Worm (Caenorhabditis elegans) whole organism, L4 larva: Measurements from ENCODE around the gene ttr-16.
A peak's percentile ranks its signal among the peaks of the same experiment; 100 is the strongest.

ENCODE experiments used
- F10B5.3 ChIP-seq: sonication (generic microtip); optimal IDR thresholded peaks from 2 replicates; lab custom pipeline; 2016; ENCODE audit warnings: mild to moderate bottlenecking, missing genetic modification characterization, missing compliant biosample characterization
- R02D3.7 ChIP-seq: fragments of 150-350 bp; sonication (generic microtip); optimal IDR thresholded peaks from 3 replicates; lab custom pipeline; 2014; ENCODE audit warnings: missing biosample characterization, missing genetic modification characterization
- T26A8.4 ChIP-seq: fragments of 200-800 bp; sonication (Bioruptor generic); IDR thresholded peaks from 2 replicates; pipeline ENCODE4 v1.3.6; 2022; ENCODE audit warnings: missing genetic modification characterization, missing compliant biosample characterization
- Y48G9A.11 ChIP-seq: fragments of 200-800 bp; sonication (Bioruptor generic); IDR thresholded peaks from 2 replicates; pipeline ENCODE4 v1.3.6; 2022; ENCODE audit warnings: missing genetic modification reagents, missing genetic modification characterization, missing compliant biosample characterization
- Y5F2A.4 ChIP-seq: fragments of 200-800 bp; sonication (Bioruptor generic); optimal IDR thresholded peaks from 2 replicates; lab custom pipeline; 2018; ENCODE audit warnings: mild to moderate bottlenecking, missing genetic modification characterization, missing compliant biosample characterization
- Y75B8A.6 ChIP-seq: fragments of 200-800 bp; sonication (Bioruptor generic); IDR thresholded peaks from 2 replicates; pipeline ENCODE4 v1.3.6; 2022; ENCODE audit warnings: missing genetic modification reagents, missing genetic modification characterization, missing compliant biosample characterization
- aha-1 ChIP-seq: fragments of 150-350 bp; peaks from one replicate; lab custom pipeline; 2014; ENCODE audit warnings: missing biosample characterization, missing genetic modification characterization
- ama-1 ChIP-seq: fragments of 150-350 bp; optimal IDR thresholded peaks from 2 replicates; lab custom pipeline; 2014; ENCODE audit warnings: inconsistent platforms, mixed read lengths
- arid-1 ChIP-seq: fragments of 200-800 bp; sonication (Bioruptor generic); conservative IDR thresholded peaks from 2 replicates; pipeline ENCODE4 v1.3.6; 2022; ENCODE audit warnings: missing genetic modification reagents, missing genetic modification characterization, missing compliant biosample characterization
- ceh-28 ChIP-seq: fragments of 150-350 bp; optimal IDR thresholded peaks from 2 replicates; lab custom pipeline; 2014; ENCODE audit warnings: missing biosample characterization, missing genetic modification reagents, missing genetic modification characterization
- ceh-44 ChIP-seq: fragments of 200-800 bp; sonication (Bioruptor generic); IDR thresholded peaks from 2 replicates; pipeline ENCODE4 v1.3.6; 2022; ENCODE audit warnings: missing genetic modification reagents, missing genetic modification characterization, missing compliant biosample characterization
- ctbp-1 ChIP-seq: fragments of 200-800 bp; sonication (Bioruptor generic); IDR thresholded peaks from 2 replicates; pipeline ENCODE4 v1.3.6; 2022; ENCODE audit warnings: missing genetic modification reagents, missing genetic modification characterization, missing compliant biosample characterization
- daf-12 ChIP-seq: fragments of 150-350 bp; optimal IDR thresholded peaks from 2 replicates; lab custom pipeline; 2014; ENCODE audit warnings: missing biosample characterization, missing genetic modification reagents, missing genetic modification characterization
- daf-16 ChIP-seq, 3 experiments: sonication (generic microtip); optimal IDR thresholded peaks; 2 replicates each; lab custom pipeline; 2016 to 2017; ENCODE audit warnings: missing genetic modification characterization in 3 of 3, missing genetic modification reagents in 3 of 3, mild to moderate bottlenecking in 2 of 3, missing compliant biosample characterization in 2 of 3, missing biosample characterization in 1 of 3, moderate library complexity in 1 of 3
- dmd-6 ChIP-seq: fragments of 200-800 bp; sonication (Bioruptor generic); IDR thresholded peaks from 2 replicates; pipeline ENCODE4 v1.3.6; 2022; ENCODE audit warnings: missing genetic modification reagents, missing genetic modification characterization, missing compliant biosample characterization
- dve-1 ChIP-seq: sonication (generic microtip); optimal IDR thresholded peaks from 2 replicates; lab custom pipeline; 2017; ENCODE audit warnings: antibody characterized with exemption, mild to moderate bottlenecking, missing genetic modification characterization, missing compliant biosample characterization; ENCODE audit not compliant: insufficient read depth
- egl-43 ChIP-seq: fragments of 200-800 bp; sonication (Bioruptor generic); IDR thresholded peaks from 2 replicates; pipeline ENCODE4 v1.3.6; 2022; ENCODE audit warnings: missing genetic modification reagents, missing genetic modification characterization, missing compliant biosample characterization
- gei-8 ChIP-seq: fragments of 200-800 bp; sonication (Bioruptor generic); optimal IDR thresholded peaks from 2 replicates; lab custom pipeline; 2018; ENCODE audit warnings: mild to moderate bottlenecking, missing genetic modification characterization, missing compliant biosample characterization
- hif-1 ChIP-seq, 2 experiments: sonication (generic microtip); optimal IDR thresholded peaks; 2 replicates each; lab custom pipeline; 2016 to 2017; ENCODE audit warnings: missing compliant biosample characterization in 2 of 2, missing genetic modification characterization in 2 of 2, missing genetic modification reagents in 2 of 2, missing genotype in 2 of 2, mild to moderate bottlenecking in 1 of 2
- lin-29 ChIP-seq: fragments of 200-800 bp; sonication (Bioruptor generic); IDR thresholded peaks from 2 replicates; pipeline ENCODE4 v1.3.6; 2022; ENCODE audit warnings: missing genetic modification reagents, missing genetic modification characterization, missing compliant biosample characterization
- lin-38 ChIP-seq: fragments of 200-800 bp; sonication (Bioruptor generic); IDR thresholded peaks from 2 replicates; pipeline ENCODE4 v1.3.6; 2022; ENCODE audit warnings: missing genetic modification reagents, missing genetic modification characterization, missing compliant biosample characterization
- lsy-2 ChIP-seq, 2 experiments: fragments of 150-350 bp in 1 of 2; sonication (generic microtip) in 1 of 2; optimal IDR thresholded peaks; 2 replicates each; lab custom pipeline; 2014 to 2017; ENCODE audit warnings: missing biosample characterization in 2 of 2, missing genetic modification characterization in 2 of 2
- mdl-1 ChIP-seq, 2 experiments: fragments of 150-350 bp in 1 of 2; sonication (generic microtip) in 1 of 2; optimal IDR thresholded peaks; 2 replicates each; lab custom pipeline; 2014 to 2017; ENCODE audit warnings: missing biosample characterization in 2 of 2, missing genetic modification characterization in 2 of 2
- mdt-29 ChIP-seq: fragments of 200-800 bp; sonication (Bioruptor generic); IDR thresholded peaks from 2 replicates; pipeline ENCODE4 v1.3.6; 2022; ENCODE audit warnings: missing genetic modification reagents, missing genetic modification characterization, missing compliant biosample characterization
- mes-2 ChIP-seq: sonication (generic microtip); optimal IDR thresholded peaks from 2 replicates; lab custom pipeline; 2016; ENCODE audit warnings: missing genotype, mild to moderate bottlenecking, missing genetic modification characterization, missing compliant biosample characterization; ENCODE audit not compliant: poor library complexity, severe bottlenecking
- nhr-10 ChIP-seq: fragments of 150-350 bp; optimal IDR thresholded peaks from 2 replicates; lab custom pipeline; 2014; ENCODE audit warnings: missing biosample characterization, missing genetic modification characterization
- nhr-102 ChIP-seq: sonication (generic microtip); optimal IDR thresholded peaks from 2 replicates; lab custom pipeline; 2016; ENCODE audit warnings: mild to moderate bottlenecking, missing genetic modification characterization, moderate library complexity, missing compliant biosample characterization
- nhr-6 ChIP-seq: fragments of 150-350 bp; optimal IDR thresholded peaks from 2 replicates; lab custom pipeline; 2014; ENCODE audit warnings: missing biosample characterization, missing genetic modification characterization
- nhr-76 ChIP-seq: fragments of 150-350 bp; optimal IDR thresholded peaks from 2 replicates; lab custom pipeline; 2014; ENCODE audit warnings: missing biosample characterization, missing genetic modification characterization
- pha-4 ChIP-seq, 2 experiments: fragments of 150-350 bp in 1 of 2; fragments of 200-800 bp in 1 of 2; sonication (Bioruptor generic) in 1 of 2; IDR thresholded peaks in 1 of 2; optimal IDR thresholded peaks in 1 of 2; 2 replicates each; pipeline versions ENCODE4 v1.3.6 to Lab custom; 2014 to 2022; ENCODE audit warnings: missing genetic modification characterization in 2 of 2, missing genetic modification reagents in 2 of 2, missing biosample characterization in 1 of 2, missing compliant biosample characterization in 1 of 2
- php-3 ChIP-seq: fragments of 200-800 bp; sonication (Bioruptor generic); IDR thresholded peaks from 2 replicates; pipeline ENCODE4 v1.3.6; 2022; ENCODE audit warnings: missing genetic modification reagents, missing genetic modification characterization, missing compliant biosample characterization
- rbr-2 ChIP-seq: sonication (generic microtip); optimal IDR thresholded peaks from 2 replicates; lab custom pipeline; 2016; ENCODE audit warnings: missing genotype, missing genetic modification characterization, missing compliant biosample characterization
- skn-1 ChIP-seq: fragments of 150-350 bp; optimal IDR thresholded peaks from 2 replicates; lab custom pipeline; 2014; ENCODE audit warnings: missing biosample characterization, missing genetic modification characterization
- snpc-4 ChIP-seq: fragments of 150-350 bp; optimal IDR thresholded peaks from 2 replicates; lab custom pipeline; 2014; ENCODE audit warnings: missing biosample characterization, missing genetic modification characterization
- spr-3 ChIP-seq: fragments of 200-800 bp; sonication (Bioruptor generic); optimal IDR thresholded peaks from 2 replicates; lab custom pipeline; 2018; ENCODE audit warnings: mild to moderate bottlenecking, missing genetic modification characterization, missing compliant biosample characterization
- tra-1 ChIP-seq: fragments of 200-800 bp; sonication (Bioruptor generic); IDR thresholded peaks from 2 replicates; pipeline ENCODE4 v1.3.6; 2022; ENCODE audit warnings: missing genetic modification reagents, missing genetic modification characterization, missing compliant biosample characterization
- unc-62 ChIP-seq, 3 experiments: fragments of 150-350 bp in 1 of 3; sonication (generic microtip); optimal IDR thresholded peaks in 2 of 3; peaks in 1 of 3; 1 replicate in 1 of 3; 2 replicates in 2 of 3; lab custom pipeline; 2014 to 2017; ENCODE audit warnings: missing biosample characterization in 3 of 3, missing genetic modification characterization in 3 of 3, missing genetic modification reagents in 3 of 3, missing genotype in 1 of 3
- zfp-3 ChIP-seq: fragments of 200-800 bp; sonication (Bioruptor generic); conservative IDR thresholded peaks from 2 replicates; pipeline ENCODE4 v1.3.6; 2022; ENCODE audit warnings: missing genetic modification reagents, missing genetic modification characterization, missing compliant biosample characterization
- zip-2 ChIP-seq: fragments of 150-350 bp; optimal IDR thresholded peaks from 2 replicates; lab custom pipeline; 2014; ENCODE audit warnings: missing biosample characterization, missing genetic modification characterization
- ztf-11 ChIP-seq: fragments of 150-350 bp; optimal IDR thresholded peaks from 2 replicates; lab custom pipeline; 2014; ENCODE audit warnings: missing biosample characterization, missing genetic modification characterization

ttr-16 gene

DNA sequence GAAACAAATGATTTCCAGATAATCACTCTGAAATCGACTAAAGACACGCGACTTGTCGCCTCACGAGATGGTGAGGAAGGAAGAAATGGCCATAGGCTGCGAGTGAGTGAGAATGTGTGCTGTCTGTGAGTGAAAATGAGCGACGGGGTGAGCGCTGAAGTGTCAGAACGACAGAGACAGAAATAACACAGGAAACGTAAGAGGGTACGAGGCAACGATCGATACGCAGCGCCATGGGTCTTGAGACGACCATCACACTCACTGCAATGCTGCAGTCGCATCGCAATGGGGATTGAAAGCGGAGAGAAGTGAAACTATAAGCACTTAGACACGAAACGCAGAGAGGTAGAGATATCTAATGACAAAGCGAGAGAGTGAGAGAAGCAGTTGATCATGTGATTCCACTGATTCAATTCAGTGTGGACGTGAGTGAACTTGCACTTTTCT lies 18.9 kb upstream of the ttr-16 start (continued):
- TF ChIP-seq ceh-44 (GFP tag; lab: Robert Waterston, UW), result 0 out of 2 replicates have a peak, but pooled peaks have one; percentile 24
- TF ChIP-seq tra-1 (GFP tag; lab: Robert Waterston, UW), result peak; percentile 76
- no peak for TF ChIP-seq Y5F2A.4
- TF ChIP-seq ztf-11, result no peak
- TF ChIP-seq nhr-10 (tag; lab: Kevin White, UChicago), result peak; percentile 54
- peak; percentile 67 for TF ChIP-seq mes-2 (tag; lab: Kevin White, UChicago)
- TF ChIP-seq skn-1 (tag; lab: Kevin White, UChicago), result peak; percentile 66
- TF ChIP-seq Y75B8A.6 (GFP tag; lab: Robert Waterston, UW), result no peak

ce11 chrIV:11082153-11082552 lies 18.2 kb upstream of the ttr-16 start, which contains the start of gene let-70:
let-70 (minus strand) TSS chrIV:11082253.
- TF ChIP-seq arid-1 (0 out of 2 replicates have a peak, but pooled peaks have one; percentile 20), nhr-6 (no peak), rbr-2 (tag; lab: Kevin White, UChicago) (no peak), R02D3.7 (tag; lab: Kevin White, UChicago) (no peak), daf-12 (tag; lab: Kevin White, UChicago) (no peak), mdt-29 (0 out of 2 replicates have a peak, but pooled peaks have one; percentile 5), ceh-44 (GFP tag; lab: Robert Waterston, UW) (no peak), tra-1 (GFP tag; lab: Robert Waterston, UW) (no peak), ceh-28 (tag; lab: Kevin White, UChicago) (peak; percentile 18), zip-2 (tag; lab: Kevin White, UChicago) (peak; percentile 10), aha-1 (tag; lab: Kevin White, UChicago) (peak; percentile 90), egl-43 (GFP tag; lab: Robert Waterston, UW) (0 out of 2 replicates have a peak, but pooled peaks have one; percentile 30), pha-4 (GFP tag; IDR thresholded peaks at IDR 0.05; lab: Robert Waterston, UW) (0 out of 2 replicates have a peak, but pooled peaks have one; percentile 2), pha-4 (tag; optimal IDR thresholded peaks at IDR 0.05; lab: Kevin White, UChicago) (no peak), Y48G9A.11 (GFP tag; lab: Robert Waterston, UW) (no peak)
- TF ChIP-seq, all 104 proteins: peak for 7

ce11 chrIV:11080823-11081285 lies 16.9 kb upstream of the ttr-16 start, which contains the start of gene atg-7:
atg-7 (minus strand) TSS chrIV:11081055.
- TF ChIP-seq zfp-3, result peak; percentile 69; the same call in 1 of the 2 replicates
- TF ChIP-seq php-3 (GFP tag; lab: Robert Waterston, UW), result peak; percentile 23; the same call in 1 of the 2 replicates
- peak; percentile 70 for TF ChIP-seq spr-3
- peak; percentile 44 for TF ChIP-seq zip-2 (tag; lab: Kevin White, UChicago)
- TF ChIP-seq snpc-4 (tag; lab: Kevin White, UChicago), result no peak
- no peak for TF ChIP-seq tra-1 (GFP tag; lab: Robert Waterston, UW)
- 0 out of 2 replicates have a peak, but pooled peaks have one; percentile 25 for TF ChIP-seq ctbp-1 (GFP tag; lab: Robert Waterston, UW)
- TF ChIP-seq dve-1 (tag; lab: Kevin White, UChicago), result peak; percentile 61
- TF ChIP-seq lsy-2 (tag; optimal IDR thresholded peaks at IDR 0.05; lab: Kevin White, UChicago), result peak in 1 of 2 experiments; percentile 21
- TF ChIP-seq mdl-1 (tag; optimal IDR thresholded peaks at IDR 0.05; lab: Kevin White, UChicago), result peak in 1 of 2 experiments; percentile 5
- TF ChIP-seq lin-29 (GFP tag; lab: Robert Waterston, UW), result peak; percentile 22; the same call in 1 of the 2 replicates
- peak; percentile 13; the same call in 1 of the 2 replicates for TF ChIP-seq dmd-6
- TF ChIP-seq unc-62 (GFP tag; optimal IDR thresholded peaks at IDR 0.05 in 1 of 2; lab: Kevin White, UChicago), result peak in 1 of 2 experiments; percentile 77
- TF ChIP-seq unc-62 (tag; optimal IDR thresholded peaks at IDR 0.05; lab: Kevin White, UChicago), result no peak
- 0 out of 2 replicates have a peak, but pooled peaks have one; percentile 24 for TF ChIP-seq lin-38 (GFP tag; lab: Robert Waterston, UW)
- peak; percentile 83 for TF ChIP-seq ama-1 (lab: Kevin White, UChicago)
- no peak for TF ChIP-seq nhr-6
- peak; percentile 25 for TF ChIP-seq gei-8 (GFP tag; lab: Kevin White, UChicago)
- peak; percentile 71 for TF ChIP-seq T26A8.4 (GFP tag; lab: Robert Waterston, UW)
- peak; percentile 17 for TF ChIP-seq nhr-102 (tag; lab: Kevin White, UChicago)
- no peak for TF ChIP-seq daf-16 (GFP tag; optimal IDR thresholded peaks at IDR 0.05; lab: Kevin White, UChicago)
- peak; percentile 51 for TF ChIP-seq daf-16 (tag; optimal IDR thresholded peaks at IDR 0.05; lab: Kevin White, UChicago)
- no peak for TF ChIP-seq F10B5.3 (tag; lab: Kevin White, UChicago)
- TF ChIP-seq hif-1 (tag; optimal IDR thresholded peaks at IDR 0.05; lab: Kevin White, UChicago), result peak in 1 of 2 experiments; percentile 10
- no peak for TF ChIP-seq nhr-76 (tag; lab: Kevin White, UChicago)
- TF ChIP-seq, all 104 proteins: peak for 18
